In genomic region chr3R:10597606-10598565, dm6 we compare ENCODE assay signal across 1 fruit fly cellular context.
TF ChIP-seq lines count a peak whose summit lies in the region.

No protein-coding gene starts in this region.

TF ChIP-seq in whole organism, embryonic, 481 proteins besides CTCF, POLR2A, EP300 and RAD21 (continued from another document and continues in another):
- peak; percentile 88 for TF ChIP-seq Oli (tag; optimal IDR thresholded peaks at IDR 0.05; lab: Kevin White, UChicago)
- no peak for TF ChIP-seq insv (GFP tag; optimal IDR thresholded peaks at IDR 0.05; lab: Kevin White, UChicago)
- TF ChIP-seq CG6854 (GFP tag; optimal IDR thresholded peaks at IDR 0.05; lab: Kevin White, UChicago) = peak; percentile 71
- TF ChIP-seq Adf1 (GFP tag; IDR thresholded peaks at IDR 0.05; lab: Robert Waterston, UW) = peak; percentile 48
- no peak for TF ChIP-seq Doc3 (GFP tag; IDR thresholded peaks at IDR 0.05; lab: Robert Waterston, UW; ENCODE audit: partially characterized antibody)
- peak; percentile 84 for TF ChIP-seq caup (GFP tag; optimal IDR thresholded peaks at IDR 0.05; lab: Kevin White, UChicago; ENCODE audit: severe bottlenecking)
- peak; percentile 71 for TF ChIP-seq run (tag; optimal IDR thresholded peaks at IDR 0.05; lab: Kevin White, UChicago)
- TF ChIP-seq ind (GFP tag; optimal IDR thresholded peaks at IDR 0.05; lab: Kevin White, UChicago) = peak; percentile 82
- TF ChIP-seq tx (GFP tag; optimal IDR thresholded peaks at IDR 0.05; lab: Kevin White, UChicago) = peak; percentile 13
- TF ChIP-seq CG18764 (GFP tag; optimal IDR thresholded peaks at IDR 0.05; lab: Kevin White, UChicago) = peak; percentile 67
- peak; percentile 80 for TF ChIP-seq CG11695 (GFP tag; IDR thresholded peaks at IDR 0.05; lab: Robert Waterston, UW)
- peak; percentile 25 for TF ChIP-seq CG9876 (GFP tag; optimal IDR thresholded peaks at IDR 0.05; lab: Kevin White, UChicago)
- TF ChIP-seq trh (GFP tag; optimal IDR thresholded peaks at IDR 0.05; lab: Kevin White, UChicago) = peak; percentile 76
- peak; percentile 86 for TF ChIP-seq Atf6 (GFP tag; IDR thresholded peaks at IDR 0.05; lab: Robert Waterston, UW)
- TF ChIP-seq CG7928 (GFP tag; optimal IDR thresholded peaks at IDR 0.05; lab: Kevin White, UChicago) = peak; percentile 64
- peak; percentile 65; the same call in 2 of the 3 replicates for TF ChIP-seq jigr1 (GFP tag; IDR thresholded peaks at IDR 0.05; lab: Robert Waterston, UW)
- TF ChIP-seq Lim3 (GFP tag; IDR thresholded peaks at IDR 0.05; lab: Robert Waterston, UW) = peak; percentile 38; the same call in 1 of the 2 replicates
- no peak for TF ChIP-seq cad (GFP tag; optimal IDR thresholded peaks at IDR 0.05; lab: Kevin White, UChicago)
- TF ChIP-seq CG17361 (GFP tag; IDR thresholded peaks at IDR 0.05; lab: Robert Waterston, UW) = peak; percentile 83
- TF ChIP-seq shn (GFP tag; optimal IDR thresholded peaks at IDR 0.05; lab: Kevin White, UChicago) = no peak
- TF ChIP-seq CG16813 (GFP tag; IDR thresholded peaks at IDR 0.05; lab: Robert Waterston, UW; ENCODE audit: partially characterized antibody) = no peak
- no peak for TF ChIP-seq CG17186 (GFP tag; optimal IDR thresholded peaks at IDR 0.05; lab: Kevin White, UChicago)
- TF ChIP-seq Deaf1 (tag; optimal IDR thresholded peaks at IDR 0.05; lab: Kevin White, UChicago) = peak; percentile 60
- TF ChIP-seq unpg (GFP tag; optimal IDR thresholded peaks at IDR 0.05; lab: Kevin White, UChicago) = peak; percentile 90
- TF ChIP-seq Sry-β (GFP tag; optimal IDR thresholded peaks at IDR 0.05; lab: Kevin White, UChicago) = peak; percentile 23
- peak; percentile 52 for TF ChIP-seq CG13894 (tag; optimal IDR thresholded peaks at IDR 0.05; lab: Kevin White, UChicago)
- TF ChIP-seq tap (tag; optimal IDR thresholded peaks at IDR 0.05; lab: Kevin White, UChicago) = peak; percentile 88
- peak; percentile 35 for TF ChIP-seq CG1647 (GFP tag; optimal IDR thresholded peaks at IDR 0.05; lab: Kevin White, UChicago)
- peak; percentile 40; the same call in 1 of the 2 replicates for TF ChIP-seq GATAe (GFP tag; conservative IDR thresholded peaks at IDR 0.05; lab: Robert Waterston, UW)
- TF ChIP-seq CG12104 (GFP tag; optimal IDR thresholded peaks at IDR 0.05; lab: Kevin White, UChicago) = peak; percentile 48
- peak; percentile 76 for TF ChIP-seq CG32767 (GFP tag; IDR thresholded peaks at IDR 0.05; lab: Robert Waterston, UW)
- TF ChIP-seq kni (GFP tag; optimal IDR thresholded peaks at IDR 0.05; lab: Kevin White, UChicago) = peak; percentile 66
- no peak for TF ChIP-seq dan (GFP tag; IDR thresholded peaks at IDR 0.05; lab: Robert Waterston, UW)
- TF ChIP-seq tio (GFP tag; optimal IDR thresholded peaks at IDR 0.05; lab: Kevin White, UChicago) = peak; percentile 68
- TF ChIP-seq pfk (GFP tag; optimal IDR thresholded peaks at IDR 0.05; lab: Kevin White, UChicago) = no peak
- 0 out of 4 replicates have a peak, but pooled peaks have one; percentile 20 for TF ChIP-seq chinmo (GFP tag; IDR thresholded peaks at IDR 0.05; lab: Robert Waterston, UW; ENCODE audit: partially characterized antibody)
- peak; percentile 27 for TF ChIP-seq Camta (GFP tag; optimal IDR thresholded peaks at IDR 0.05; lab: Kevin White, UChicago)
- peak; percentile 43; the same call in 1 of the 2 replicates for TF ChIP-seq ham (GFP tag; IDR thresholded peaks at IDR 0.05; lab: Robert Waterston, UW)
- TF ChIP-seq mirr (GFP tag; optimal IDR thresholded peaks at IDR 0.05; lab: Kevin White, UChicago) = peak; percentile 14
- no peak for TF ChIP-seq Dref (GFP tag; IDR thresholded peaks at IDR 0.05; lab: Robert Waterston, UW)
- peak; percentile 87 for TF ChIP-seq CG3847 (GFP tag; IDR thresholded peaks at IDR 0.05; lab: Robert Waterston, UW)
- peak; percentile 61 for TF ChIP-seq CG13123 (GFP tag; optimal IDR thresholded peaks at IDR 0.05; lab: Kevin White, UChicago)
- peak; percentile 80 for TF ChIP-seq CG14667 (GFP tag; IDR thresholded peaks at IDR 0.05; lab: Robert Waterston, UW)
- TF ChIP-seq sna (GFP tag; IDR thresholded peaks at IDR 0.05; lab: Robert Waterston, UW; ENCODE audit: partially characterized antibody) = no peak
- TF ChIP-seq org-1 (GFP tag; optimal IDR thresholded peaks at IDR 0.05; lab: Kevin White, UChicago) = peak; percentile 52
- no peak for TF ChIP-seq fru (optimal IDR thresholded peaks at IDR 0.05; lab: Kevin White, UChicago)
- peak; percentile 73 for TF ChIP-seq slou (GFP tag; optimal IDR thresholded peaks at IDR 0.05; lab: Kevin White, UChicago)
- peak; percentile 76 for TF ChIP-seq HmgZ (tag; optimal IDR thresholded peaks at IDR 0.05; lab: Kevin White, UChicago)
- TF ChIP-seq CG1603 (tag; optimal IDR thresholded peaks at IDR 0.05; lab: Kevin White, UChicago) = peak; percentile 7
- peak; percentile 39 for TF ChIP-seq Jarid2 (GFP tag; optimal IDR thresholded peaks at IDR 0.05; lab: Kevin White, UChicago)
- TF ChIP-seq CG16779 (GFP tag; IDR thresholded peaks at IDR 0.05; lab: Robert Waterston, UW) = peak; percentile 59; the same call in 1 of the 2 replicates
- no peak for TF ChIP-seq NC2β (GFP tag; optimal IDR thresholded peaks at IDR 0.05; lab: Kevin White, UChicago)
- no peak for TF ChIP-seq Mes4 (GFP tag; optimal IDR thresholded peaks at IDR 0.05; lab: Kevin White, UChicago)
- no peak for TF ChIP-seq yki (optimal IDR thresholded peaks at IDR 0.05; lab: Kevin White, UChicago)
- peak in 1 of 2 experiments; percentile 18 for TF ChIP-seq crp (GFP tag; optimal IDR thresholded peaks at IDR 0.05; lab: Kevin White, UChicago)
- TF ChIP-seq zfh1 (GFP tag; IDR thresholded peaks at IDR 0.05; lab: Robert Waterston, UW) = peak; percentile 85
- peak; percentile 56 for TF ChIP-seq vfl (GFP tag; optimal IDR thresholded peaks at IDR 0.05; lab: Kevin White, UChicago)
- TF ChIP-seq ems (GFP tag; optimal IDR thresholded peaks at IDR 0.05; lab: Kevin White, UChicago) = peak; percentile 52
- TF ChIP-seq CG15479 (GFP tag; optimal IDR thresholded peaks at IDR 0.05; lab: Kevin White, UChicago) = peak; percentile 92
- TF ChIP-seq CG7357 (GFP tag; IDR thresholded peaks at IDR 0.05; lab: Robert Waterston, UW) = peak; percentile 81; the same call in 2 of the 3 replicates
- TF ChIP-seq sens-2 (GFP tag; IDR thresholded peaks at IDR 0.05; lab: Robert Waterston, UW) = peak; percentile 73
- TF ChIP-seq pho (GFP tag; optimal IDR thresholded peaks at IDR 0.05; lab: Kevin White, UChicago) = peak; percentile 40
- peak; percentile 44 for TF ChIP-seq YL-1 (GFP tag; optimal IDR thresholded peaks at IDR 0.05; lab: Kevin White, UChicago)
- TF ChIP-seq CG2875 (GFP tag; optimal IDR thresholded peaks at IDR 0.05; lab: Kevin White, UChicago) = peak; percentile 76
- TF ChIP-seq pnt (GFP tag; optimal IDR thresholded peaks at IDR 0.05; lab: Kevin White, UChicago) = peak; percentile 40
- TF ChIP-seq sob (GFP tag; IDR thresholded peaks at IDR 0.05; lab: Robert Waterston, UW) = peak; percentile 92
- TF ChIP-seq C15 (GFP tag; IDR thresholded peaks at IDR 0.05; lab: Robert Waterston, UW) = 0 out of 3 replicates have a peak, but pooled peaks have one; percentile 58
- peak; percentile 49 for TF ChIP-seq gcm (GFP tag; optimal IDR thresholded peaks at IDR 0.05; lab: Kevin White, UChicago)
- TF ChIP-seq H15 (GFP tag; IDR thresholded peaks at IDR 0.05; lab: Robert Waterston, UW) = peak; percentile 87
- no peak for TF ChIP-seq ab (GFP tag; optimal IDR thresholded peaks at IDR 0.05; lab: Kevin White, UChicago)
- TF ChIP-seq CG12155 (GFP tag; optimal IDR thresholded peaks at IDR 0.05; lab: Kevin White, UChicago) = peak; percentile 77
- peak; percentile 76 for TF ChIP-seq tin (GFP tag; optimal IDR thresholded peaks at IDR 0.05; lab: Kevin White, UChicago)
- no peak for TF ChIP-seq CG3065 (GFP tag; optimal IDR thresholded peaks at IDR 0.05; lab: Kevin White, UChicago)
- peak; percentile 56 for TF ChIP-seq Vsx1 (GFP tag; optimal IDR thresholded peaks at IDR 0.05; lab: Kevin White, UChicago)
- TF ChIP-seq Xrp1 (GFP tag; IDR thresholded peaks at IDR 0.05; lab: Robert Waterston, UW) = peak; percentile 90
- TF ChIP-seq Sry-δ (GFP tag; optimal IDR thresholded peaks at IDR 0.05; lab: Kevin White, UChicago) = no peak
- peak; percentile 88 for TF ChIP-seq grau (tag; optimal IDR thresholded peaks at IDR 0.05; lab: Kevin White, UChicago)
- peak; percentile 82 for TF ChIP-seq HHEX (GFP tag; optimal IDR thresholded peaks at IDR 0.05; lab: Kevin White, UChicago)
- peak; percentile 80 for TF ChIP-seq Spps (tag; optimal IDR thresholded peaks at IDR 0.05; lab: Kevin White, UChicago)
- peak; percentile 65 for TF ChIP-seq CG15696 (tag; optimal IDR thresholded peaks at IDR 0.05; lab: Kevin White, UChicago)
- peak; percentile 84 for TF ChIP-seq otp (GFP tag; IDR thresholded peaks at IDR 0.05; lab: Robert Waterston, UW)
- TF ChIP-seq unc-4 (GFP tag; IDR thresholded peaks at IDR 0.05; lab: Robert Waterston, UW; ENCODE audit: partially characterized antibody) = no peak
- TF ChIP-seq CG4282 (GFP tag; optimal IDR thresholded peaks at IDR 0.05; lab: Kevin White, UChicago) = no peak
- TF ChIP-seq Chrac-16 (GFP tag; optimal IDR thresholded peaks at IDR 0.05; lab: Kevin White, UChicago) = peak; percentile 67
- peak; percentile 69 for TF ChIP-seq CG10321 (GFP tag; IDR thresholded peaks at IDR 0.05; lab: Robert Waterston, UW)
- TF ChIP-seq zfh2 (GFP tag; optimal IDR thresholded peaks at IDR 0.05; lab: Kevin White, UChicago) = peak; percentile 50
- TF ChIP-seq Hr3 (GFP tag; optimal IDR thresholded peaks at IDR 0.05; lab: Kevin White, UChicago) = peak; percentile 79
- peak; percentile 84 for TF ChIP-seq wor (GFP tag; IDR thresholded peaks at IDR 0.05; lab: Robert Waterston, UW)
- no peak for TF ChIP-seq Opbp (GFP tag; IDR thresholded peaks at IDR 0.05; lab: Robert Waterston, UW; ENCODE audit: partially characterized antibody)
- TF ChIP-seq TFAM (GFP tag; optimal IDR thresholded peaks at IDR 0.05; lab: Kevin White, UChicago) = no peak
- peak; percentile 87 for TF ChIP-seq esg (GFP tag; conservative IDR thresholded peaks at IDR 0.05; lab: Robert Waterston, UW)
- TF ChIP-seq B-H2 (GFP tag; optimal IDR thresholded peaks at IDR 0.05; lab: Kevin White, UChicago) = peak; percentile 53
- TF ChIP-seq ERR (GFP tag; optimal IDR thresholded peaks at IDR 0.05; lab: Kevin White, UChicago) = no peak
- peak; percentile 78 for TF ChIP-seq BtbVII (GFP tag; optimal IDR thresholded peaks at IDR 0.05; lab: Kevin White, UChicago)
- TF ChIP-seq zen2 (GFP tag; IDR thresholded peaks at IDR 0.05; lab: Robert Waterston, UW; ENCODE audit: partially characterized antibody) = no peak
- no peak for TF ChIP-seq lbe (GFP tag; optimal IDR thresholded peaks at IDR 0.05; lab: Kevin White, UChicago)
- TF ChIP-seq CG8290 (GFP tag; optimal IDR thresholded peaks at IDR 0.05; lab: Kevin White, UChicago) = peak; percentile 9
- TF ChIP-seq CG8290 (tag; optimal IDR thresholded peaks at IDR 0.05; lab: Kevin White, UChicago) = peak in 1 of 2 experiments; percentile 60
- no peak for TF ChIP-seq Myb (GFP tag; optimal IDR thresholded peaks at IDR 0.05; lab: Kevin White, UChicago)
- TF ChIP-seq oc (tag; optimal IDR thresholded peaks at IDR 0.05; lab: Kevin White, UChicago) = peak; percentile 88
- TF ChIP-seq BEAF-32 (GFP tag; optimal IDR thresholded peaks at IDR 0.05; lab: Kevin White, UChicago) = no peak
- peak; percentile 80 for TF ChIP-seq Taf1 (GFP tag; IDR thresholded peaks at IDR 0.05; lab: Robert Waterston, UW)
- no peak for TF ChIP-seq CG8089 (GFP tag; optimal IDR thresholded peaks at IDR 0.05; lab: Kevin White, UChicago)
- peak; percentile 67 for TF ChIP-seq CG10543 (GFP tag; optimal IDR thresholded peaks at IDR 0.05; lab: Kevin White, UChicago)
- TF ChIP-seq CG11696 (GFP tag; IDR thresholded peaks at IDR 0.05; lab: Robert Waterston, UW) = peak; percentile 65
- TF ChIP-seq CG11247 (GFP tag; IDR thresholded peaks at IDR 0.05; lab: Robert Waterston, UW) = peak; percentile 83
- TF ChIP-seq gsb-n (tag; optimal IDR thresholded peaks at IDR 0.05; lab: Kevin White, UChicago) = peak; percentile 79
- peak in 1 of 2 experiments; percentile 92 for TF ChIP-seq eve (GFP tag; optimal IDR thresholded peaks at IDR 0.05; lab: Kevin White, UChicago)
- no peak for TF ChIP-seq hth (optimal IDR thresholded peaks at IDR 0.05; lab: Kevin White, UChicago)
- peak; percentile 77 for TF ChIP-seq CG7556 (GFP tag; optimal IDR thresholded peaks at IDR 0.05; lab: Kevin White, UChicago)
- peak; percentile 24 for TF ChIP-seq CG4617 (GFP tag; optimal IDR thresholded peaks at IDR 0.05; lab: Kevin White, UChicago; ENCODE audit: borderline replicate concordance)
- peak; percentile 87 for TF ChIP-seq CG9817 (tag; optimal IDR thresholded peaks at IDR 0.05; lab: Kevin White, UChicago)
- peak; percentile 87 for TF ChIP-seq Ssrp (tag; optimal IDR thresholded peaks at IDR 0.05; lab: Kevin White, UChicago)
- peak; percentile 70 for TF ChIP-seq CG1602 (GFP tag; optimal IDR thresholded peaks at IDR 0.05; lab: Kevin White, UChicago)
- peak; percentile 61 for TF ChIP-seq kah (GFP tag; optimal IDR thresholded peaks at IDR 0.05; lab: Kevin White, UChicago)
- TF ChIP-seq MBD-R2 (GFP tag; IDR thresholded peaks at IDR 0.05; lab: Robert Waterston, UW) = peak; percentile 57; the same call in 1 of the 2 replicates
- no peak for TF ChIP-seq usp (GFP tag; optimal IDR thresholded peaks at IDR 0.05; lab: Kevin White, UChicago)
- TF ChIP-seq CkIIα-i1 (GFP tag; IDR thresholded peaks at IDR 0.05; lab: Robert Waterston, UW) = no peak
- TF ChIP-seq CG12659 (GFP tag; optimal IDR thresholded peaks at IDR 0.05; lab: Kevin White, UChicago) = peak; percentile 82
- peak; percentile 70 for TF ChIP-seq CG3726 (GFP tag; IDR thresholded peaks at IDR 0.05; lab: Robert Waterston, UW)
- TF ChIP-seq Hr78 (GFP tag; optimal IDR thresholded peaks at IDR 0.05; lab: Kevin White, UChicago) = peak in 1 of 2 experiments; percentile 51
- peak; percentile 53 for TF ChIP-seq crol (GFP tag; IDR thresholded peaks at IDR 0.05; lab: Robert Waterston, UW)
- no peak for TF ChIP-seq bigmax (GFP tag; optimal IDR thresholded peaks at IDR 0.05; lab: Kevin White, UChicago)
- TF ChIP-seq CG7839 (tag; optimal IDR thresholded peaks at IDR 0.05; lab: Kevin White, UChicago) = peak; percentile 91
- peak; percentile 57 for TF ChIP-seq E2f2 (GFP tag; IDR thresholded peaks at IDR 0.05; lab: Robert Waterston, UW)
- TF ChIP-seq CG6654 (GFP tag; optimal IDR thresholded peaks at IDR 0.05; lab: Kevin White, UChicago) = peak; percentile 54
- TF ChIP-seq so (GFP tag; IDR thresholded peaks at IDR 0.05; lab: Robert Waterston, UW) = peak; percentile 93
- TF ChIP-seq CG15011 (GFP tag; optimal IDR thresholded peaks at IDR 0.05; lab: Kevin White, UChicago) = peak; percentile 52
- TF ChIP-seq Lpt (GFP tag; optimal IDR thresholded peaks at IDR 0.05; lab: Kevin White, UChicago) = no peak
- TF ChIP-seq CG2116 (GFP tag; optimal IDR thresholded peaks at IDR 0.05; lab: Kevin White, UChicago) = peak; percentile 17
